Worm (Caenorhabditis elegans) whole organism, early embryonic: ENCODE data around the gene his-38.
A peak's percentile ranks its signal among the peaks of the same experiment; 100 is the strongest.

Experiments
- B0310.2 ChIP-seq: sonication (generic microtip); optimal IDR thresholded peaks from 2 replicates; lab custom pipeline; 2016; ENCODE audit warnings: mild to moderate bottlenecking, missing genetic modification characterization, missing compliant biosample characterization
- F13C5.2 ChIP-seq: sonication (generic microtip); optimal IDR thresholded peaks from 2 replicates; lab custom pipeline; 2017; ENCODE audit warnings: mild to moderate bottlenecking, missing genetic modification characterization, inconsistent platforms, missing compliant biosample characterization
- aly-1 ChIP-seq: sonication (generic microtip); optimal IDR thresholded peaks from 2 replicates; lab custom pipeline; 2016; ENCODE audit warnings: missing genetic modification characterization, missing compliant biosample characterization
- ama-1 ChIP-seq: fragments of 150-350 bp; optimal IDR thresholded peaks from 2 replicates; lab custom pipeline; 2014
- ceh-13 ChIP-seq: fragments of 200-800 bp; sonication (Bioruptor generic); optimal IDR thresholded peaks from 2 replicates; lab custom pipeline; 2018; ENCODE audit warnings: mild to moderate bottlenecking, missing genetic modification characterization, missing compliant biosample characterization
- ceh-36 ChIP-seq: sonication (generic microtip); optimal IDR thresholded peaks from 2 replicates; lab custom pipeline; 2016; ENCODE audit warnings: missing genetic modification characterization, inconsistent platforms, missing compliant biosample characterization
- ets-7 ChIP-seq: sonication (generic microtip); optimal IDR thresholded peaks from 2 replicates; lab custom pipeline; 2016; ENCODE audit warnings: missing genotype, missing genetic modification characterization, missing compliant biosample characterization
- flt-1 ChIP-seq: fragments of 200-800 bp; sonication (Bioruptor generic); IDR thresholded peaks from 2 replicates; pipeline ENCODE4 v1.3.6; 2022; ENCODE audit warnings: missing genetic modification characterization, missing compliant biosample characterization
- hmbx-1 ChIP-seq: sonication (generic microtip); optimal IDR thresholded peaks from 2 replicates; lab custom pipeline; 2016; ENCODE audit warnings: mild to moderate bottlenecking, missing genetic modification characterization, missing compliant biosample characterization
- hmg-4 ChIP-seq: fragments of 200-800 bp; sonication (Bioruptor generic); optimal IDR thresholded peaks from 2 replicates; lab custom pipeline; 2018; ENCODE audit warnings: mild to moderate bottlenecking, missing genetic modification characterization, missing compliant biosample characterization
- hnd-1 ChIP-seq: sonication (generic microtip); optimal IDR thresholded peaks from 2 replicates; lab custom pipeline; 2016; ENCODE audit warnings: missing genetic modification characterization, missing compliant biosample characterization
- pes-1 ChIP-seq: fragments of 200-800 bp; sonication (Bioruptor generic); IDR thresholded peaks from 2 replicates; pipeline ENCODE4 v1.3.6; 2022; ENCODE audit warnings: missing genetic modification reagents, missing genetic modification characterization, missing compliant biosample characterization
- scrt-1 ChIP-seq: fragments of 200-800 bp; sonication (Bioruptor generic); IDR thresholded peaks from 2 replicates; pipeline ENCODE4 v1.3.6; 2022; ENCODE audit warnings: missing genetic modification characterization, missing compliant biosample characterization
- sea-1 ChIP-seq: fragments of 200-800 bp; sonication (Bioruptor generic); conservative IDR thresholded peaks from 2 replicates; pipeline ENCODE4 v1.3.6; 2022; ENCODE audit warnings: missing genetic modification characterization, missing compliant biosample characterization
- tbx-11 ChIP-seq: fragments of 200-800 bp; sonication (Bioruptor generic); IDR thresholded peaks from 2 replicates; pipeline ENCODE4 v1.3.6; 2022; ENCODE audit warnings: missing genetic modification characterization, missing compliant biosample characterization
- tbx-37 ChIP-seq: fragments of 200-800 bp; sonication (Bioruptor generic); conservative IDR thresholded peaks from 2 replicates; pipeline ENCODE4 v1.3.6; 2022; ENCODE audit warnings: missing genetic modification reagents, missing genetic modification characterization, missing compliant biosample characterization
- tra-4 ChIP-seq: sonication (generic microtip); optimal IDR thresholded peaks from 2 replicates; lab custom pipeline; 2017; ENCODE audit warnings: missing genetic modification characterization, missing compliant biosample characterization

Gene his-38

DNA sequence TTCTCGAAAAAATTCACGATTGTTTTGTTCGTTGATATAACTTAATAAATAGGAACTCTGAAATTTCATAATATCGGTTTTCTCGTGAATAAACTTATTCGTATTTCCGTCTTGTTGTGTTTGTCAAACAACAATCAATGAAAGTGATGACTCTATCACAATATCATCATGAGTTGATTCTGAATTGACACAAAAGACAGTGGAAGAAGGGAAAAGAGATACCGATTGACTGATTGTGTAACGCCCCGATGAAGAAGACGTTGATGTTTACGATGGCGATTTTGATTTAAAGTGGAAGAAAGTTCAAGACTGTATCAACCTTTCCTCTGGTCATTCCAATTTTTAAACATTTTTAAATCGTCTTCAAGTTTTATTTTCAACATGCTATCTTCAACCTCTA, 19.9 kb upstream of the his-38 start, which contains the start of gene ttr-59:
TSS of gene ttr-59 (plus strand) at position 218 of the 400 bp plus-strand sequence.
- TF ChIP-seq F13C5.2: no peak

DNA sequence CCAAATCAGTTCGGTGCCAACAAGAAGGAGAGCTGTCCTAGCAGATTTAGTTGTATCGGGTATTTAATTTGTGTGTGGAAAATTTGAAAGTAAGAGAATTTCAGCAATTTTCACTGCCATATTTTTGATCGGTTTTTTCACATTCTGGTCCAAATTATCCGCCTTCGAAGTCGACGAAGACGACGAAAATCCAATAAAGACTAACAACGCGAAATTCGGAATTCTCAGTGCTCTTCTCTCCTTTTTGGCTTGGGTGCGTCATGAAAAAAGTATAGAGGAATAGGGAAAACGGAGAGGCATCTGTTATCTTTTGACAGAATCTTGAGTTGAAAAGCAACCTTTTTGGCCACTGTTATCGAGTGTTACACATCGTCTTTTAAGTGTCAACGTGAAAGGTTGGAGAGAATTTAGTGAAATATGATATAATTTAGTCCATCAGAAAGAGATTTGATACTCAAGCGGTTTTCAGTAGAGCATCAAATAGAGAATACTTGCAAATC, 18.4 kb upstream of the his-38 start:
- TF ChIP-seq ceh-13 (no peak), tbx-37 (GFP tag; lab: Robert Waterston, UW) (no peak), pes-1 (GFP tag; lab: Robert Waterston, UW) (no peak), hnd-1 (tag; lab: Kevin White, UChicago) (no peak), scrt-1 (GFP tag; lab: Robert Waterston, UW) (no peak), B0310.2 (tag; lab: Kevin White, UChicago) (no peak)

DNA sequence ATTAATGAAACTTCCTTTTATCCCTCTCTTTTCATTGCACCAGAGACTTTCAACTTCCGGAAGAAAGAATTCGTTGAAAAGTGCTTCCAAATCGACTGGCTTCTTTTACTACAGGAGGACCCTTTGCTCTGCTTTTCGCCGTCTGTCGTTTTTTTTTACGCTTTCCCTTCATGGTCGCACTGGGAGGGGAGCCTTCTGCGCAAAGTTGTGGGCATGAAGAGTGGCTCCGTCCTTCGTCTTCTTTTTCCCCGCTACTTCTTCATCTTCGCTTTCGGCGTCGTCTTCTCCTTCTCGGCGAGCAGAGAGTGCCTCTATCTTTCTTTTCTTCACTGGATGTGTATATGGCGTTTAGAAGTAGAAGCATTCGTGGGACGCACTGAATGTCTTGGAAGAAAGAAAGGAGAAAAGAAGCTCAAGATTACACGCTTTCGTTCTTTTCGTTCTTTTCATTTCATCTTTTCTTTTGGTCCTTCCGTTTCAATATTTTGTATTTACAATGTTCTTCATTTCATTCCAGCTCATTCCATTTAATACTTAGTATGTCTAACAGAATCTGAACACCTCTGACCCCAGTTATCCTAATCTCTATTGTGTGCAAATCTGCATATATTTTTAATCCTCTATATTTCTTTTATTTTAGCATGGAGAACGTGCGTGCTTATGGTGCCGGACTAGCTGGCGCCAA, 17.4 kb upstream of the his-38 start, which contains the start of gene sng-1:
TSS of gene sng-1 (plus strand) at position 635 of the 685 bp plus-strand sequence.
- TF ChIP-seq hmbx-1 (tag; lab: Kevin White, UChicago): no peak
- no peak for TF ChIP-seq sea-1 (GFP tag; lab: Robert Waterston, UW)
- TF ChIP-seq aly-1: no peak
- no peak for TF ChIP-seq tbx-37 (GFP tag; lab: Robert Waterston, UW)
- no peak for TF ChIP-seq hnd-1 (tag; lab: Kevin White, UChicago)
- no peak for TF ChIP-seq pes-1 (GFP tag; lab: Robert Waterston, UW)
- no peak for TF ChIP-seq flt-1 (GFP tag; lab: Robert Waterston, UW)
- no peak for TF ChIP-seq hmg-4 (GFP tag; lab: Kevin White, UChicago)

DNA sequence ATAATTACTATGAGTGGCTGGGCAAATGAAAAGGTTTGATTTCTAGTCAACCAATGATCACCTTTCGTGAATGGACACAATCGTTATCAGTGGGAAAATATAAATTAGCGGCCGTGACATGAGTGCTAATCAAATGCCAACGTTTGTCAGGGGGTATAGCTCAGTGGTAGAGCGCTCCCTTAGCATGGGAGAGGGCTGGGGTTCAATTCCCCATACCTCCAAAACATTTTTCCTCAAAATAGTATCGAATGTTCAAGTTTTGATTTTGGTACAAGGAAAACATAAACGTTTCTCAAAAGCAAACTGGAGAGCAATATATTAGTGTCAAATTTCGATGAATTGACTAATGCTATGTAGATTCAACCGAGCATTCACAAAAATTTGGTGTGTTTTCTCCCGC, 13.9 kb upstream of the his-38 start:
- TF ChIP-seq scrt-1 (GFP tag; lab: Robert Waterston, UW) (no peak), tbx-37 (GFP tag; lab: Robert Waterston, UW) (no peak), flt-1 (GFP tag; lab: Robert Waterston, UW) (0 out of 2 replicates have a peak, but pooled peaks have one; percentile 11), ama-1 (no peak), ets-7 (tag; lab: Kevin White, UChicago) (no peak), hnd-1 (tag; lab: Kevin White, UChicago) (no peak), hmbx-1 (tag; lab: Kevin White, UChicago) (no peak), tbx-11 (GFP tag; lab: Robert Waterston, UW) (0 out of 2 replicates have a peak, but pooled peaks have one; percentile 32), tra-4 (tag; lab: Kevin White, UChicago) (no peak), ceh-13 (no peak), hmg-4 (GFP tag; lab: Kevin White, UChicago) (no peak), pes-1 (GFP tag; lab: Robert Waterston, UW) (no peak), ceh-36 (tag; lab: Kevin White, UChicago) (no peak), aly-1 (no peak), B0310.2 (tag; lab: Kevin White, UChicago) (no peak), F13C5.2 (no peak), sea-1 (GFP tag; lab: Robert Waterston, UW) (no peak)

DNA sequence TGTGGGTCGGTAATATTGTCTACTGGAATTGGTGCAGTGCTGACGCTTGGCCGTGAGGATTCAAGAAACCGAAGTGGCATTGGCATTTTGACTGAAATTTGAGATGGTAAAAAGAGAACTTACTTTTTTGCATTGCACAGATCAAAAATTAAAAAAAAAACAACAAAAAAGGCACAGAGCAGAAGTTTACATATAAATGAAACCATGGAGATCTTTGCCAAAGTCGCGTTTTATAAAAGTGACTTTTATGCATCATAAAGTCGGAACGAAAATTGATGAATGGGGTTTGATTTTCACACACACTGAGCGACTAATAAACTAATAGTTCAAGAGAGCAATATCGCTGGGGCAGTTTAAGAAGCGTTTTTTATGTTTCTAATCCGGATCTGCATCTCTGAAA, 12.6 kb upstream of the his-38 start, which contains the start of gene T08A9.13:
TSS of gene T08A9.13 (minus strand) at position 101 of the 400 bp plus-strand sequence.
- TF ChIP-seq tra-4 (tag; lab: Kevin White, UChicago) (no peak), B0310.2 (tag; lab: Kevin White, UChicago) (no peak), hnd-1 (tag; lab: Kevin White, UChicago) (no peak), pes-1 (GFP tag; lab: Robert Waterston, UW) (no peak), ets-7 (tag; lab: Kevin White, UChicago) (no peak), scrt-1 (GFP tag; lab: Robert Waterston, UW) (no peak), tbx-37 (GFP tag; lab: Robert Waterston, UW) (no peak), flt-1 (GFP tag; lab: Robert Waterston, UW) (no peak), hmbx-1 (tag; lab: Kevin White, UChicago) (no peak), ama-1 (no peak), ceh-36 (tag; lab: Kevin White, UChicago) (no peak)

DNA sequence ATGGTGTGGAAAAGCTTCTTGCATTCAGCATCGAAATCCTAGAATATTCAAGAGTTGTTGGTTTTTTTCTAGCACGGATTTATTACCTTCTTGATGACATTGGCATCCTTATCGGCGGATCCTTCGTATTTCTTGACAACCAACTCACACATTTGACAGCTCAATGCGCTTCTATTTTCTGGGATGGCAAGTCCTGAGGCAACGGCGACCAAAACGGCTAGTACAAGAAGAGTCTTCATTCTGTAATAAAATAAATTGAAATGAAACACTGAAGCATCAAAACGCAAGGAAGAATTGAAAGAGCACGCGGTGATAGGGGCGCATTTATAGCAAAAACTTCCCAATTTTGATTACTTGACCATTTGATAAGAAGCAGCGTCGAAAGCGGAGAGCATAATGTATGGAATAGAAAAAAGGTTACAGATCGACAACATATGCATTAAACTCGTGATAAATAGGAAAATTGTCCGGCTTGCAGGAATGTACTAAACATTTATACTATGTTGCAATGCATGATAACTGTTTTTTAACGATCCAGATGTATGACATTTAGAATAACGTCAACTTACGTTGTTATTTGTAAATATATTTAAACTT, 10.5 kb upstream of the his-38 start, which contains the start of gene spp-5:
TSS of gene spp-5 (minus strand) at position 240 of the 597 bp plus-strand sequence.
- TF ChIP-seq ceh-13: no peak
- TF ChIP-seq aly-1: no peak
- no peak for TF ChIP-seq pes-1 (GFP tag; lab: Robert Waterston, UW)
- TF ChIP-seq tbx-11 (GFP tag; lab: Robert Waterston, UW): no peak
- no peak for TF ChIP-seq B0310.2 (tag; lab: Kevin White, UChicago)
- TF ChIP-seq flt-1 (GFP tag; lab: Robert Waterston, UW): no peak
- no peak for TF ChIP-seq hmg-4 (GFP tag; lab: Kevin White, UChicago)
- no peak for TF ChIP-seq tbx-37 (GFP tag; lab: Robert Waterston, UW)
- TF ChIP-seq ceh-36 (tag; lab: Kevin White, UChicago): no peak
- TF ChIP-seq ets-7 (tag; lab: Kevin White, UChicago): no peak
- TF ChIP-seq tra-4 (tag; lab: Kevin White, UChicago): no peak
- TF ChIP-seq hmbx-1 (tag; lab: Kevin White, UChicago): no peak
- no peak for TF ChIP-seq ama-1
- TF ChIP-seq scrt-1 (GFP tag; lab: Robert Waterston, UW): no peak
- no peak for TF ChIP-seq hnd-1 (tag; lab: Kevin White, UChicago)
- TF ChIP-seq sea-1 (GFP tag; lab: Robert Waterston, UW): no peak
- TF ChIP-seq F13C5.2: no peak

DNA sequence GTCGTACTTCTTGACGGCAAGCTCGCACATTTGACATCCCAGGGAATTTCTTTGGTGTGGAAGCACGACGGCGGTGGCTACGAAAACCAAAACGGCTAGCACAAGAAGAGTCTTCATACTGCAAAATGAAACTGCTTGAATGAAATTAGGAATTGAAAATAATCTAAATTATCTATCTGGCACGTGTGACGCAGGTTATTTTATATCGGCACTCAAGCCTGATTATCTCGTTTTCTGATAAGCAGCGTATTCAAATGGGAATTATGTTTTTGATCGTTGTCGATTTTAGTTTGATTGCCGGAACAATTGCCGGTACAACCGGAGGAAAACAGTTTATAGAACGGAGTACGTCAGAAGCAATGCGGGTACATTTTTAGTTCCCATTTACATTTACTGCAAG, 9.0 kb upstream of the his-38 start, which contains the start of gene spp-4:
TSS of gene spp-4 (minus strand) at position 118 of the 400 bp plus-strand sequence.
- no peak for TF ChIP-seq hmbx-1 (tag; lab: Kevin White, UChicago)
